Worm (Caenorhabditis elegans) whole organism, early embryonic: Measurements from ENCODE around the gene aagr-4.

Experiments
- B0310.2 ChIP-seq: sonication (generic microtip); optimal IDR thresholded peaks from 2 replicates; lab custom pipeline; 2016; ENCODE audit warnings: mild to moderate bottlenecking, missing genetic modification characterization, missing compliant biosample characterization
- F13C5.2 ChIP-seq: sonication (generic microtip); optimal IDR thresholded peaks from 2 replicates; lab custom pipeline; 2017; ENCODE audit warnings: mild to moderate bottlenecking, missing genetic modification characterization, inconsistent platforms, missing compliant biosample characterization
- aly-1 ChIP-seq: sonication (generic microtip); optimal IDR thresholded peaks from 2 replicates; lab custom pipeline; 2016; ENCODE audit warnings: missing genetic modification characterization, missing compliant biosample characterization
- ama-1 ChIP-seq: fragments of 150-350 bp; optimal IDR thresholded peaks from 2 replicates; lab custom pipeline; 2014
- ceh-13 ChIP-seq: fragments of 200-800 bp; sonication (Bioruptor generic); optimal IDR thresholded peaks from 2 replicates; lab custom pipeline; 2018; ENCODE audit warnings: mild to moderate bottlenecking, missing genetic modification characterization, missing compliant biosample characterization
- ceh-36 ChIP-seq: sonication (generic microtip); optimal IDR thresholded peaks from 2 replicates; lab custom pipeline; 2016; ENCODE audit warnings: missing genetic modification characterization, inconsistent platforms, missing compliant biosample characterization
- ets-7 ChIP-seq: sonication (generic microtip); optimal IDR thresholded peaks from 2 replicates; lab custom pipeline; 2016; ENCODE audit warnings: missing genotype, missing genetic modification characterization, missing compliant biosample characterization
- flt-1 ChIP-seq: fragments of 200-800 bp; sonication (Bioruptor generic); IDR thresholded peaks from 2 replicates; pipeline ENCODE4 v1.3.6; 2022; ENCODE audit warnings: missing genetic modification characterization, missing compliant biosample characterization
- hmbx-1 ChIP-seq: sonication (generic microtip); optimal IDR thresholded peaks from 2 replicates; lab custom pipeline; 2016; ENCODE audit warnings: mild to moderate bottlenecking, missing genetic modification characterization, missing compliant biosample characterization
- hmg-4 ChIP-seq: fragments of 200-800 bp; sonication (Bioruptor generic); optimal IDR thresholded peaks from 2 replicates; lab custom pipeline; 2018; ENCODE audit warnings: mild to moderate bottlenecking, missing genetic modification characterization, missing compliant biosample characterization
- hnd-1 ChIP-seq: sonication (generic microtip); optimal IDR thresholded peaks from 2 replicates; lab custom pipeline; 2016; ENCODE audit warnings: missing genetic modification characterization, missing compliant biosample characterization
- pes-1 ChIP-seq: fragments of 200-800 bp; sonication (Bioruptor generic); IDR thresholded peaks from 2 replicates; pipeline ENCODE4 v1.3.6; 2022; ENCODE audit warnings: missing genetic modification reagents, missing genetic modification characterization, missing compliant biosample characterization
- scrt-1 ChIP-seq: fragments of 200-800 bp; sonication (Bioruptor generic); IDR thresholded peaks from 2 replicates; pipeline ENCODE4 v1.3.6; 2022; ENCODE audit warnings: missing genetic modification characterization, missing compliant biosample characterization
- sea-1 ChIP-seq: fragments of 200-800 bp; sonication (Bioruptor generic); conservative IDR thresholded peaks from 2 replicates; pipeline ENCODE4 v1.3.6; 2022; ENCODE audit warnings: missing genetic modification characterization, missing compliant biosample characterization
- tbx-11 ChIP-seq: fragments of 200-800 bp; sonication (Bioruptor generic); IDR thresholded peaks from 2 replicates; pipeline ENCODE4 v1.3.6; 2022; ENCODE audit warnings: missing genetic modification characterization, missing compliant biosample characterization
- tbx-37 ChIP-seq: fragments of 200-800 bp; sonication (Bioruptor generic); conservative IDR thresholded peaks from 2 replicates; pipeline ENCODE4 v1.3.6; 2022; ENCODE audit warnings: missing genetic modification reagents, missing genetic modification characterization, missing compliant biosample characterization
- tra-4 ChIP-seq: sonication (generic microtip); optimal IDR thresholded peaks from 2 replicates; lab custom pipeline; 2017; ENCODE audit warnings: missing genetic modification characterization, missing compliant biosample characterization

aagr-4 gene

ce11 chrX:492919-493318, 32.5 kb downstream of the aagr-4 start, which contains the start of gene B0310.1:
Gene B0310.1 (plus strand): TSS chrX:493228.
- TF ChIP-seq aly-1 (tag; lab: Kevin White, UChicago) (no peak), F13C5.2 (tag; lab: Kevin White, UChicago) (no peak), tbx-11 (GFP tag; lab: Robert Waterston, UW) (no peak), ama-1 (lab: Kevin White, UChicago) (no peak), hmg-4 (GFP tag; lab: Kevin White, UChicago) (no peak), B0310.2 (no peak), tbx-37 (GFP tag; lab: Robert Waterston, UW) (no peak)

ce11 chrX:496795-497194, 36.3 kb downstream of the aagr-4 start:
- no peak for TF ChIP-seq scrt-1 (GFP tag; lab: Robert Waterston, UW)
- no peak for TF ChIP-seq hmg-4 (GFP tag; lab: Kevin White, UChicago)
- TF ChIP-seq sea-1 (GFP tag; lab: Robert Waterston, UW) = no peak
- TF ChIP-seq B0310.2 = no peak
- TF ChIP-seq aly-1 (tag; lab: Kevin White, UChicago) = no peak
- TF ChIP-seq ceh-13 = no peak
- TF ChIP-seq tbx-37 (GFP tag; lab: Robert Waterston, UW) = no peak
- TF ChIP-seq ceh-36 (tag; lab: Kevin White, UChicago) = no peak
- no peak for TF ChIP-seq ama-1 (lab: Kevin White, UChicago)
- no peak for TF ChIP-seq hmbx-1 (tag; lab: Kevin White, UChicago)
- no peak for TF ChIP-seq tra-4 (tag; lab: Kevin White, UChicago)
- TF ChIP-seq tbx-11 (GFP tag; lab: Robert Waterston, UW) = no peak
- no peak for TF ChIP-seq hnd-1 (tag; lab: Kevin White, UChicago)
- no peak for TF ChIP-seq pes-1 (GFP tag; lab: Robert Waterston, UW)
- TF ChIP-seq flt-1 (GFP tag; lab: Robert Waterston, UW) = no peak
- no peak for TF ChIP-seq F13C5.2 (tag; lab: Kevin White, UChicago)
- TF ChIP-seq ets-7 (tag; lab: Kevin White, UChicago) = no peak

- TF ChIP-seq ets-7 (tag; lab: Kevin White, UChicago) (no peak), tbx-37 (GFP tag; lab: Robert Waterston, UW) (no peak), scrt-1 (GFP tag; lab: Robert Waterston, UW) (no peak), hnd-1 (tag; lab: Kevin White, UChicago) (no peak), pes-1 (GFP tag; lab: Robert Waterston, UW) (no peak), hmbx-1 (tag; lab: Kevin White, UChicago) (no peak), B0310.2 (no peak), ama-1 (lab: Kevin White, UChicago) (no peak), ceh-13 (no peak), tbx-11 (GFP tag; lab: Robert Waterston, UW) (no peak), tra-4 (tag; lab: Kevin White, UChicago) (no peak), sea-1 (GFP tag; lab: Robert Waterston, UW) (no peak), hmg-4 (GFP tag; lab: Kevin White, UChicago) (no peak), flt-1 (GFP tag; lab: Robert Waterston, UW) (no peak), aly-1 (tag; lab: Kevin White, UChicago) (no peak), F13C5.2 (tag; lab: Kevin White, UChicago) (no peak), ceh-36 (tag; lab: Kevin White, UChicago) (no peak)
These were observed 38.2 kb downstream of the aagr-4 start for ce11 chrX:498640-499039.

ce11 chrX:504046-504843, 43.8 kb downstream of the aagr-4 start:
- TF ChIP-seq hmg-4 (GFP tag; lab: Kevin White, UChicago) (no peak), hmbx-1 (tag; lab: Kevin White, UChicago) (no peak), scrt-1 (GFP tag; lab: Robert Waterston, UW) (no peak), tbx-37 (GFP tag; lab: Robert Waterston, UW) (no peak), ceh-13 (no peak), aly-1 (tag; lab: Kevin White, UChicago) (no peak), ceh-36 (tag; lab: Kevin White, UChicago) (no peak), ets-7 (tag; lab: Kevin White, UChicago) (no peak), tra-4 (tag; lab: Kevin White, UChicago) (no peak), flt-1 (GFP tag; lab: Robert Waterston, UW) (no peak), tbx-11 (GFP tag; lab: Robert Waterston, UW) (no peak), B0310.2 (no peak), sea-1 (GFP tag; lab: Robert Waterston, UW) (no peak), pes-1 (GFP tag; lab: Robert Waterston, UW) (no peak), hnd-1 (tag; lab: Kevin White, UChicago) (no peak), F13C5.2 (tag; lab: Kevin White, UChicago) (no peak), ama-1 (lab: Kevin White, UChicago) (no peak)

ce11 chrX:505014-505413, 44.6 kb downstream of the aagr-4 start:
- no peak for TF ChIP-seq ets-7 (tag; lab: Kevin White, UChicago)
- no peak for TF ChIP-seq hnd-1 (tag; lab: Kevin White, UChicago)
- TF ChIP-seq tbx-11 (GFP tag; lab: Robert Waterston, UW) = no peak
- no peak for TF ChIP-seq hmg-4 (GFP tag; lab: Kevin White, UChicago)
- no peak for TF ChIP-seq F13C5.2 (tag; lab: Kevin White, UChicago)
- TF ChIP-seq B0310.2 = no peak
- TF ChIP-seq ceh-36 (tag; lab: Kevin White, UChicago) = no peak
- no peak for TF ChIP-seq pes-1 (GFP tag; lab: Robert Waterston, UW)
- no peak for TF ChIP-seq tra-4 (tag; lab: Kevin White, UChicago)
- no peak for TF ChIP-seq sea-1 (GFP tag; lab: Robert Waterston, UW)
- no peak for TF ChIP-seq tbx-37 (GFP tag; lab: Robert Waterston, UW)
- no peak for TF ChIP-seq aly-1 (tag; lab: Kevin White, UChicago)

ce11 chrX:506848-507247, 46.4 kb downstream of the aagr-4 start, which contains the start of gene B0310.2:
Gene B0310.2 (minus strand): TSS chrX:506948.
- TF ChIP-seq hnd-1 (tag; lab: Kevin White, UChicago) (no peak), tbx-11 (GFP tag; lab: Robert Waterston, UW) (no peak), ets-7 (tag; lab: Kevin White, UChicago) (no peak), aly-1 (tag; lab: Kevin White, UChicago) (no peak), hmg-4 (GFP tag; lab: Kevin White, UChicago) (no peak), scrt-1 (GFP tag; lab: Robert Waterston, UW) (no peak), tbx-37 (GFP tag; lab: Robert Waterston, UW) (no peak), F13C5.2 (tag; lab: Kevin White, UChicago) (no peak), ceh-13 (no peak), ceh-36 (tag; lab: Kevin White, UChicago) (no peak), ama-1 (lab: Kevin White, UChicago) (no peak), pes-1 (GFP tag; lab: Robert Waterston, UW) (no peak)
